Worm (Caenorhabditis elegans): ENCODE data around the gene ugt-62.

DNA sequence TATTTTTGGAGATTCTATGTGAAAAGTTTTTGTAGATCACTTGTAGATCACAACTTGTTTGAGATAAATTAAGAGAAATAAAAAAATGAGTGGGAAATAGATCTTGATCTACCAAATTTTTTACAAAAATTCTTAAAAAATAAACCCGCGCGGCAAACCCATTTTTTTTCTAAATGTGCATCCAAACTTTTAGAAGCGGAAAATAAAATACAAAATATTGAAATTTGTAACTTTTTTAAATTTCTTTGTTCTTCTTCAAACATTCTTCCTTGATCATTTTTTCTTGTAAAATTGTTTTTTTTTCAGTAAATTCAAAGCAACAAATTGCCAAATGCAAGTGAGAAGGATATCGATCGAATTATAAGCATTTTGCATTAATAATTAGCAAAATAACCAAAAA lies 20.4 kb downstream of the ugt-62 start, which contains the start of gene cdh-4:
- TF ChIP-seq nfya-1 (tag; optimal IDR thresholded peaks at IDR 0.05) (no peak), ama-1 (optimal IDR thresholded peaks at IDR 0.05) (no peak), elt-2 (tag; optimal IDR thresholded peaks at IDR 0.05) (no peak), ceh-2 (tag; optimal IDR thresholded peaks at IDR 0.05) (no peak), pqm-1 (tag; optimal IDR thresholded peaks at IDR 0.05) (no peak), unc-42 (tag; optimal IDR thresholded peaks at IDR 0.05) (no peak), fkh-10 (GFP tag; optimal IDR thresholded peaks at IDR 0.05) (no peak), fax-1 (tag; optimal IDR thresholded peaks at IDR 0.05) (no peak), ets-4 (tag; optimal IDR thresholded peaks at IDR 0.05) (no peak), ref-2 (tag; optimal IDR thresholded peaks at IDR 0.05) (no peak), hlh-30 (tag; optimal IDR thresholded peaks at IDR 0.05; ENCODE audit: insufficient read depth) (no peak), ceh-18 (tag; optimal IDR thresholded peaks at IDR 0.05) (no peak)

Measured in whole organism, late embryonic.